Fruit fly (Drosophila melanogaster): ENCODE measurements around the gene Taf13.
A peak's percentile ranks its signal among the peaks of the same experiment; 100 is the strongest.

Gene Taf13

DNA sequence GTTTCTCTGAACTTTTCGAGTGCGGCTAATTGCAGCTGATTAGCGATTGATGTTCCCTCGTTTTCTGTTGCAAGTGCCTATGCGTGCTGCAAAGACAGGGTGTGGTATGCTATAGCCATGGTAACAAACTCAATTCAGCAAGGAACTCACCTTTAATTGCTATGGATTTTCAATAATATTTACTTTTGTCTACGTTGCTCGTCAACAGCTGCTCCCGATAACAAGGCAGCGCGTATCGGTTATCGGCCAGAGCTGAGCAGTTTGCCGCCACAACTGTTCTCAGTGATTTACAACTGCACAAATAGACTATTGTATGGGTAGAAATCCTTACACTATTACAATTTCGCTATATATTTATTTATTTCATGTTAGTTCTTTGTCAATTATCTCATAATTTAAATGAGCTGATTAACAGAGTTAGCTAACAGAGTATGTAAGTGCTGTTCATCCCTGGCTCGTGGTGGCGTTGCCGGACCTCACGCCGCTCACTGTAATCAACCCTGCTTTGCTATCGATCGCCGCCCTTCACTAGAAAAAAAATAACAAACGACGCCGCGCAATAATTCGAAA lies 18.3 kb downstream of the Taf13 start, which contains the start of the genes pr and neb (continued):
- peak; percentile 49 for TF ChIP-seq CG33213 (GFP tag; optimal IDR thresholded peaks at IDR 0.05)
- TF ChIP-seq Mes4 (GFP tag; optimal IDR thresholded peaks at IDR 0.05), result no peak
- no peak for TF ChIP-seq bigmax (GFP tag; optimal IDR thresholded peaks at IDR 0.05)
- peak; percentile 79 for TF ChIP-seq CG12659 (GFP tag; optimal IDR thresholded peaks at IDR 0.05)
- TF ChIP-seq row (GFP tag; IDR thresholded peaks at IDR 0.05), result peak; percentile 83
- TF ChIP-seq sqz (GFP tag; optimal IDR thresholded peaks at IDR 0.05), result peak; percentile 51
- TF ChIP-seq MBD-R2 (GFP tag; IDR thresholded peaks at IDR 0.05), result peak; percentile 74
- peak; percentile 43 for TF ChIP-seq CG17912 (GFP tag; optimal IDR thresholded peaks at IDR 0.05)
- TF ChIP-seq CG7987 (GFP tag; optimal IDR thresholded peaks at IDR 0.05), result no peak
- TF ChIP-seq CG1602 (GFP tag; optimal IDR thresholded peaks at IDR 0.05), result peak; percentile 56
- peak; percentile 34 for TF ChIP-seq CG9797 (GFP tag; optimal IDR thresholded peaks at IDR 0.05)
- peak; percentile 48; the same call in 1 of the 2 replicates for TF ChIP-seq seq (GFP tag; IDR thresholded peaks at IDR 0.05)
- peak; percentile 46 for TF ChIP-seq CG10209 (GFP tag; optimal IDR thresholded peaks at IDR 0.05)
- no peak for TF ChIP-seq run (tag; optimal IDR thresholded peaks at IDR 0.05)
- TF ChIP-seq CG7745 (tag; optimal IDR thresholded peaks at IDR 0.05), result no peak
- peak; percentile 3 for TF ChIP-seq CG10979 (tag; optimal IDR thresholded peaks at IDR 0.05)
- TF ChIP-seq twi (tag; optimal IDR thresholded peaks at IDR 0.05), result peak; percentile 39
- TF ChIP-seq sisA (GFP tag; IDR thresholded peaks at IDR 0.05), result peak; percentile 59
- TF ChIP-seq CG11093 (GFP tag; IDR thresholded peaks at IDR 0.05), result no peak
- TF ChIP-seq CG6813 (GFP tag; optimal IDR thresholded peaks at IDR 0.05), result no peak
- TF ChIP-seq Dek (tag; optimal IDR thresholded peaks at IDR 0.05), result peak; percentile 24
- TF ChIP-seq Max (GFP tag; optimal IDR thresholded peaks at IDR 0.05), result peak; percentile 64
- no peak for TF ChIP-seq stc (GFP tag; IDR thresholded peaks at IDR 0.05)
- peak; percentile 59; the same call in 1 of the 2 replicates for TF ChIP-seq CG10366 (GFP tag; IDR thresholded peaks at IDR 0.05)
- peak; percentile 51 to 55 for TF ChIP-seq dpn (GFP tag; optimal IDR thresholded peaks at IDR 0.05)
- peak; percentile 60 for TF ChIP-seq Hr3 (GFP tag; optimal IDR thresholded peaks at IDR 0.05)
- TF ChIP-seq kah (GFP tag; optimal IDR thresholded peaks at IDR 0.05), result no peak
- TF ChIP-seq CG2116 (GFP tag; optimal IDR thresholded peaks at IDR 0.05), result peak; percentile 99
- TF ChIP-seq CG12769 (tag; optimal IDR thresholded peaks at IDR 0.05), result peak; percentile 70
- TF ChIP-seq CG1529 (GFP tag; optimal IDR thresholded peaks at IDR 0.05), result no peak
- no peak for TF ChIP-seq CG9437 (GFP tag; optimal IDR thresholded peaks at IDR 0.05)
- TF ChIP-seq HLH3B (GFP tag; IDR thresholded peaks at IDR 0.05), result peak; percentile 57
- TF ChIP-seq sima (GFP tag; optimal IDR thresholded peaks at IDR 0.05), result no peak
- TF ChIP-seq CG12391 (tag; optimal IDR thresholded peaks at IDR 0.05), result peak; percentile 78
- TF ChIP-seq wek (GFP tag; optimal IDR thresholded peaks at IDR 0.05), result no peak
- TF ChIP-seq croc (GFP tag; conservative IDR thresholded peaks at IDR 0.05), result no peak
- TF ChIP-seq CG1024 (GFP tag; IDR thresholded peaks at IDR 0.05), result no peak
- no peak for TF ChIP-seq CG42726 (GFP tag; IDR thresholded peaks at IDR 0.05; ENCODE audit: partially characterized antibody)
- TF ChIP-seq usp (GFP tag; optimal IDR thresholded peaks at IDR 0.05), result no peak
- no peak for TF ChIP-seq GATAe (GFP tag; conservative IDR thresholded peaks at IDR 0.05)
- peak; percentile 65; the same call in 2 of the 4 replicates for TF ChIP-seq Dll (GFP tag; IDR thresholded peaks at IDR 0.05; ENCODE audit: partially characterized antibody)
- peak; percentile 89 for TF ChIP-seq Dp (GFP tag; optimal IDR thresholded peaks at IDR 0.05)
- TF ChIP-seq Optix (GFP tag; IDR thresholded peaks at IDR 0.05), result peak; percentile 6; the same call in 1 of the 3 replicates
- TF ChIP-seq CG7556 (GFP tag; optimal IDR thresholded peaks at IDR 0.05), result peak; percentile 61
- TF ChIP-seq kni (GFP tag; optimal IDR thresholded peaks at IDR 0.05), result no peak
- TF ChIP-seq Eip74EF (GFP tag; optimal IDR thresholded peaks at IDR 0.05), result peak in 1 of 2 experiments; percentile 37
- peak; percentile 74 for TF ChIP-seq CG2120 (GFP tag; optimal IDR thresholded peaks at IDR 0.05)
- TF ChIP-seq NK7.1 (GFP tag; optimal IDR thresholded peaks at IDR 0.05), result peak; percentile 16
- TF ChIP-seq CG13296 (GFP tag; optimal IDR thresholded peaks at IDR 0.05), result no peak
- TF ChIP-seq CG15073 (GFP tag; optimal IDR thresholded peaks at IDR 0.05), result no peak
